Worm (Caenorhabditis elegans): ENCODE results near the gene emb-9.

- TF ChIP-seq snpc-4 (tag; optimal IDR thresholded peaks at IDR 0.05) = no peak
- TF ChIP-seq sptf-1 (tag; optimal IDR thresholded peaks at IDR 0.05) = no peak
- TF ChIP-seq tbx-8 (GFP tag; optimal IDR thresholded peaks at IDR 0.05) = no peak
- no peak for TF ChIP-seq nhr-12 (tag; optimal IDR thresholded peaks at IDR 0.05)
- no peak for TF ChIP-seq unc-62 (GFP tag; optimal IDR thresholded peaks at IDR 0.05)
- no peak for TF ChIP-seq cnd-1 (tag; optimal IDR thresholded peaks at IDR 0.05)
These were observed 14.8 kb upstream of the emb-9 start, which contains the start of gene K04H4.5 for ce11 chrIII:9359060-9359459.
